Worm (Caenorhabditis elegans) whole organism, L1 larva: ENCODE measurements around the gene pod-2.

Source experiments
- C16A3.4 ChIP-seq: fragments of 150-350 bp; optimal IDR thresholded peaks from 2 replicates; lab custom pipeline; 2014; ENCODE audit warnings: missing biosample characterization, missing genetic modification characterization
- blmp-1 ChIP-seq: fragments of 150-350 bp; optimal IDR thresholded peaks from 2 replicates; lab custom pipeline; 2014; ENCODE audit warnings: missing biosample characterization, missing genetic modification characterization
- ceh-8 ChIP-seq: fragments of 200-800 bp; sonication (Bioruptor generic); optimal IDR thresholded peaks from 2 replicates; lab custom pipeline; 2018; ENCODE audit warnings: mild to moderate bottlenecking, missing genetic modification characterization, moderate library complexity, missing compliant biosample characterization
- ceh-82 ChIP-seq, 3 experiments: fragments of 150-350 bp in 1 of 3; sonication (generic microtip) in 2 of 3; optimal IDR thresholded peaks; 2 replicates each; lab custom pipeline; 2014 to 2017; ENCODE audit warnings: missing biosample characterization in 3 of 3, missing genetic modification characterization in 3 of 3
- ceh-88 ChIP-seq: fragments of 200-800 bp; sonication (Bioruptor generic); IDR thresholded peaks from 2 replicates; pipeline ENCODE4 v1.3.6; 2022; ENCODE audit warnings: missing genetic modification characterization, missing compliant biosample characterization
- dpl-1 ChIP-seq, 3 experiments: fragments of 150-350 bp in 2 of 3; sonication (generic microtip) in 1 of 3; optimal IDR thresholded peaks; 2 replicates each; lab custom pipeline; 2014 to 2017; ENCODE audit warnings: missing biosample characterization in 3 of 3, missing genetic modification characterization in 3 of 3, missing genetic modification reagents in 3 of 3
- dsc-1 ChIP-seq: sonication (generic microtip); optimal IDR thresholded peaks from 2 replicates; lab custom pipeline; 2016; ENCODE audit warnings: mild to moderate bottlenecking, missing genetic modification characterization, missing compliant biosample characterization
- efl-1 ChIP-seq, 4 experiments: fragments of 150-350 bp; optimal IDR thresholded peaks in 3 of 4; peaks in 1 of 4; 1 replicate in 1 of 4; 2 replicates in 3 of 4; lab custom pipeline; 2014; ENCODE audit warnings: missing biosample characterization in 2 of 4, missing genetic modification characterization in 2 of 4, missing genetic modification reagents in 2 of 4
- egl-13 ChIP-seq: sonication (generic microtip); optimal IDR thresholded peaks from 2 replicates; lab custom pipeline; 2016; ENCODE audit warnings: missing genotype, missing genetic modification reagents, missing genetic modification characterization, missing compliant biosample characterization
- elt-2 ChIP-seq: sonication (generic microtip); optimal IDR thresholded peaks from 2 replicates; lab custom pipeline; 2016; ENCODE audit warnings: missing genetic modification characterization, mild to moderate bottlenecking, inconsistent platforms, missing compliant biosample characterization, missing genetic modification reagents
- elt-3 ChIP-seq, 6 experiments: fragments of 150-350 bp in 1 of 6; sonication (generic microtip); optimal IDR thresholded peaks; 2 replicates each; lab custom pipeline; 2017 to 2018; ENCODE audit warnings: missing biosample characterization in 6 of 6, missing genetic modification characterization in 6 of 6, inconsistent platforms in 1 of 6
- fkh-8 ChIP-seq: sonication (generic microtip); optimal IDR thresholded peaks from 2 replicates; lab custom pipeline; 2016; ENCODE audit warnings: mild to moderate bottlenecking, missing genetic modification characterization, missing compliant biosample characterization
- grh-1 ChIP-seq: fragments of 200-800 bp; sonication (Bioruptor generic); IDR thresholded peaks from 2 replicates; pipeline ENCODE4 v1.3.6; 2022; ENCODE audit warnings: missing genetic modification reagents, missing genetic modification characterization, missing compliant biosample characterization
- isw-1 ChIP-seq: fragments of 200-800 bp; sonication (Bioruptor generic); IDR thresholded peaks from 2 replicates; pipeline ENCODE4 v1.3.6; 2022; ENCODE audit warnings: missing genetic modification characterization, missing compliant biosample characterization
- lin-13 ChIP-seq: fragments of 150-350 bp; optimal IDR thresholded peaks from 2 replicates; lab custom pipeline; 2014; ENCODE audit warnings: missing biosample characterization, missing genetic modification reagents, missing genetic modification characterization
- lin-14 ChIP-seq: fragments of 200-800 bp; sonication (Bioruptor generic); optimal IDR thresholded peaks from 2 replicates; lab custom pipeline; 2018; ENCODE audit warnings: mild to moderate bottlenecking, missing genetic modification characterization, moderate library complexity, missing compliant biosample characterization
- lin-15B ChIP-seq: fragments of 150-350 bp; sonication (generic microtip); optimal IDR thresholded peaks from 3 replicates; lab custom pipeline; 2014; ENCODE audit warnings: missing biosample characterization, missing genetic modification characterization
- lin-35 ChIP-seq, 2 experiments: fragments of 150-350 bp; optimal IDR thresholded peaks; 2 replicates each; lab custom pipeline; 2014; ENCODE audit warnings: missing biosample characterization in 2 of 2, missing genetic modification characterization in 2 of 2, missing genetic modification reagents in 2 of 2
- lsy-2 ChIP-seq, 2 experiments: fragments of 150-350 bp; optimal IDR thresholded peaks; 2 replicates each; lab custom pipeline; 2014; ENCODE audit warnings: missing biosample characterization in 2 of 2, missing genetic modification characterization in 2 of 2
- mab-9 ChIP-seq: fragments of 200-800 bp; sonication (Bioruptor generic); IDR thresholded peaks from 2 replicates; pipeline ENCODE4 v1.3.6; 2022; ENCODE audit warnings: missing genetic modification reagents, missing genetic modification characterization, missing compliant biosample characterization
- mep-1 ChIP-seq: fragments of 150-350 bp; optimal IDR thresholded peaks from 2 replicates; lab custom pipeline; 2014; ENCODE audit warnings: missing biosample characterization, missing genetic modification characterization
- nhr-19 ChIP-seq: fragments of 200-800 bp; sonication (Bioruptor generic); conservative IDR thresholded peaks from 2 replicates; pipeline ENCODE4 v1.3.6; 2022; ENCODE audit warnings: missing genetic modification characterization, missing compliant biosample characterization
- nhr-20 ChIP-seq: sonication (generic microtip); optimal IDR thresholded peaks from 2 replicates; lab custom pipeline; 2016; ENCODE audit warnings: mild to moderate bottlenecking, missing genetic modification characterization, missing compliant biosample characterization
- nhr-47 ChIP-seq: sonication (generic microtip); optimal IDR thresholded peaks from 2 replicates; lab custom pipeline; 2016; ENCODE audit warnings: mild to moderate bottlenecking, missing genetic modification characterization, moderate library complexity, missing compliant biosample characterization
- nhr-71 ChIP-seq: sonication (generic microtip); optimal IDR thresholded peaks from 2 replicates; lab custom pipeline; 2016; ENCODE audit warnings: mild to moderate bottlenecking, missing genetic modification characterization, moderate library complexity, missing compliant biosample characterization
- nhr-85 ChIP-seq: sonication (generic microtip); peaks from one replicate; lab custom pipeline; 2016; ENCODE audit warnings: missing genetic modification characterization, inconsistent platforms, missing compliant biosample characterization
- nhr-90 ChIP-seq: sonication (generic microtip); optimal IDR thresholded peaks from 2 replicates; lab custom pipeline; 2016; ENCODE audit warnings: mild to moderate bottlenecking, missing genetic modification characterization, missing compliant biosample characterization; ENCODE audit not compliant: poor library complexity
- pax-3 ChIP-seq: fragments of 200-800 bp; sonication (Bioruptor generic); optimal IDR thresholded peaks from 2 replicates; lab custom pipeline; 2018; ENCODE audit warnings: mild to moderate bottlenecking, missing genetic modification characterization, moderate library complexity, missing compliant biosample characterization
- rnt-1 ChIP-seq: sonication (generic microtip); optimal IDR thresholded peaks from 2 replicates; lab custom pipeline; 2016; ENCODE audit warnings: mild to moderate bottlenecking, missing genetic modification characterization, moderate library complexity, missing compliant biosample characterization
- snu-23 ChIP-seq: sonication (generic microtip); optimal IDR thresholded peaks from 2 replicates; lab custom pipeline; 2016; ENCODE audit warnings: missing genetic modification characterization, missing compliant biosample characterization
- sox-4 ChIP-seq: sonication (generic microtip); optimal IDR thresholded peaks from 2 replicates; lab custom pipeline; 2016; ENCODE audit warnings: missing genetic modification characterization, missing compliant biosample characterization
- swsn-7 ChIP-seq: sonication (generic microtip); optimal IDR thresholded peaks from 2 replicates; lab custom pipeline; 2016; ENCODE audit warnings: missing genetic modification characterization, missing compliant biosample characterization
- tbx-2 ChIP-seq: sonication (generic microtip); optimal IDR thresholded peaks from 2 replicates; lab custom pipeline; 2016; ENCODE audit warnings: missing genetic modification characterization, missing compliant biosample characterization
- unc-86 ChIP-seq: sonication (generic microtip); optimal IDR thresholded peaks from 2 replicates; lab custom pipeline; 2016; ENCODE audit warnings: missing genetic modification characterization, missing compliant biosample characterization
- unc-98 ChIP-seq: fragments of 200-800 bp; sonication (Bioruptor generic); IDR thresholded peaks from 2 replicates; pipeline ENCODE4 v1.3.6; 2022; ENCODE audit warnings: missing genetic modification characterization, missing compliant biosample characterization
- xbp-1 ChIP-seq: sonication (generic microtip); optimal IDR thresholded peaks from 2 replicates; lab custom pipeline; 2016; ENCODE audit warnings: missing genetic modification characterization, missing compliant biosample characterization
- ztf-11 ChIP-seq, 2 experiments: sonication (generic microtip); optimal IDR thresholded peaks; 2 replicates each; lab custom pipeline; 2016 to 2017; ENCODE audit warnings: missing genetic modification characterization in 2 of 2, missing biosample characterization in 1 of 2, missing compliant biosample characterization in 1 of 2

Gene pod-2

ce11 chrII:1132750-1133149 is 3.8 kb upstream of the pod-2 start:
- no peak for TF ChIP-seq elt-2
- TF ChIP-seq ceh-8 (GFP tag; lab: Kevin White, UChicago): no peak
- TF ChIP-seq efl-1 (optimal IDR thresholded peaks at IDR 0.05; lab: Kevin White, UChicago): no peak
- TF ChIP-seq efl-1 (GFP tag; optimal IDR thresholded peaks at IDR 0.05 in 1 of 2; lab: Kevin White, UChicago): no peak

- no peak for TF ChIP-seq efl-1 (optimal IDR thresholded peaks at IDR 0.05; lab: Kevin White, UChicago)
- peak in 1 of 2 experiments; percentile 49 for TF ChIP-seq efl-1 (GFP tag; optimal IDR thresholded peaks at IDR 0.05 in 1 of 2; lab: Kevin White, UChicago)
- no peak for TF ChIP-seq nhr-47 (tag; lab: Kevin White, UChicago)
Observed at ce11 chrII:1133295-1133694, 3.3 kb upstream of the pod-2 start.

ce11 chrII:1134314-1135108 is 2.1 kb upstream of the pod-2 start:
- peak; percentile 15 to 36 (median 16) for TF ChIP-seq ceh-82 (tag; optimal IDR thresholded peaks at IDR 0.05; lab: Kevin White, UChicago)
- TF ChIP-seq lin-14 (GFP tag; lab: Kevin White, UChicago): peak; percentile 56
- peak; percentile 49 for TF ChIP-seq egl-13 (tag; lab: Kevin White, UChicago)
- peak; percentile 49 for TF ChIP-seq nhr-90
- TF ChIP-seq ceh-88: peak; percentile 71
- TF ChIP-seq tbx-2: peak; percentile 44
- TF ChIP-seq mep-1 (tag; lab: Kevin White, UChicago): peak; percentile 24
- peak; percentile 53 for TF ChIP-seq nhr-20 (tag; lab: Kevin White, UChicago)
- TF ChIP-seq grh-1 (GFP tag; lab: Robert Waterston, UW): 0 out of 2 replicates have a peak, but pooled peaks have one; percentile 23
- TF ChIP-seq nhr-71 (tag; lab: Kevin White, UChicago): peak; percentile 67
- TF ChIP-seq pax-3 (tag; lab: Kevin White, UChicago): peak; percentile 49
- TF ChIP-seq mab-9: peak; percentile 76
- TF ChIP-seq xbp-1 (tag; lab: Kevin White, UChicago): peak; percentile 45
- TF ChIP-seq lin-13 (GFP tag; lab: Kevin White, UChicago): peak; percentile 41
- TF ChIP-seq nhr-85: peak; percentile 71
- peak; percentile 88 for TF ChIP-seq rnt-1
- TF ChIP-seq nhr-19 (GFP tag; lab: Robert Waterston, UW): peak; percentile 67
- peak; percentile 46 for TF ChIP-seq unc-86 (tag; lab: Kevin White, UChicago)
- peak in 1 of 2 experiments; percentile 50 for TF ChIP-seq lsy-2 (tag; optimal IDR thresholded peaks at IDR 0.05; lab: Kevin White, UChicago)
- peak in 1 of 2 experiments; percentile 77 for TF ChIP-seq ztf-11 (tag; optimal IDR thresholded peaks at IDR 0.05; lab: Kevin White, UChicago)
- peak; percentile 50 to 91 for TF ChIP-seq lin-35 (GFP tag; optimal IDR thresholded peaks at IDR 0.05; lab: Kevin White, UChicago)
- TF ChIP-seq ceh-8 (GFP tag; lab: Kevin White, UChicago): peak; percentile 12
- peak; percentile 25 for TF ChIP-seq dsc-1 (tag; lab: Kevin White, UChicago)
- peak; percentile 50 to 76 for TF ChIP-seq efl-1 (optimal IDR thresholded peaks at IDR 0.05; lab: Kevin White, UChicago)
- peak; percentile 84 to 98 for TF ChIP-seq efl-1 (GFP tag; optimal IDR thresholded peaks at IDR 0.05 in 1 of 2; lab: Kevin White, UChicago)
- peak; percentile 69 for TF ChIP-seq isw-1 (GFP tag; lab: Robert Waterston, UW)
- peak; percentile 39 for TF ChIP-seq sox-4 (tag; lab: Kevin White, UChicago)
- TF ChIP-seq fkh-8 (tag; lab: Kevin White, UChicago): peak; percentile 67
- TF ChIP-seq lin-15B (tag; lab: Kevin White, UChicago): peak; percentile 34
- TF ChIP-seq swsn-7 (tag; lab: Kevin White, UChicago): peak; percentile 40
- TF ChIP-seq unc-98: peak; percentile 62
- TF ChIP-seq C16A3.4 (tag; lab: Kevin White, UChicago): peak; percentile 32
- TF ChIP-seq nhr-47 (tag; lab: Kevin White, UChicago): peak; percentile 71
- peak; percentile 49 for TF ChIP-seq snu-23 (GFP tag; lab: Kevin White, UChicago)
- peak in 1 of 6 experiments; percentile 31 for TF ChIP-seq elt-3 (tag; optimal IDR thresholded peaks at IDR 0.05; lab: Kevin White, UChicago)
- peak; percentile 31 for TF ChIP-seq blmp-1
- TF ChIP-seq dpl-1 (GFP tag; optimal IDR thresholded peaks at IDR 0.05; lab: Kevin White, UChicago): peak; percentile 61 to 83 (median 75)
